Fruit fly (Drosophila melanogaster) whole organism, embryonic: ENCODE results near the gene CG34290.

Experiments
- BtbVII ChIP-seq: fragments of 200-800 bp; sonication (Bioruptor generic); optimal IDR thresholded peaks from 3 replicates; lab custom pipeline; 2017; ENCODE audit warnings: missing biosample characterization, mild to moderate bottlenecking, missing genetic modification characterization
- CG11696 ChIP-seq: fragments of 200-800 bp; sonication (Bioruptor generic); IDR thresholded peaks from 2 replicates; pipeline ENCODE4 v1.3.6; 2022; ENCODE audit warnings: missing biosample characterization, missing genetic modification characterization
- CG12071 ChIP-seq: fragments of 200-800 bp; sonication (Bioruptor generic); optimal IDR thresholded peaks from 3 replicates; lab custom pipeline; 2018; ENCODE audit warnings: missing biosample characterization, mild to moderate bottlenecking, missing genetic modification characterization
- CG12236 ChIP-seq: fragments of 200-800 bp; sonication (Bioruptor generic); optimal IDR thresholded peaks from 2 replicates; lab custom pipeline; 2016; ENCODE audit warnings: missing biosample characterization, missing genetic modification characterization
- CG13624 ChIP-seq: fragments of 200-800 bp; sonication (Bioruptor generic); optimal IDR thresholded peaks from 2 replicates; lab custom pipeline; 2016; ENCODE audit warnings: missing biosample characterization, missing genetic modification characterization
- CG14710 ChIP-seq: fragments of 200-800 bp; sonication (Bioruptor generic); optimal IDR thresholded peaks from 3 replicates; lab custom pipeline; 2019; ENCODE audit warnings: missing biosample characterization, mild to moderate bottlenecking, missing genetic modification characterization, moderate library complexity
- CG17568 ChIP-seq: fragments of 200-800 bp; sonication (Bioruptor generic); optimal IDR thresholded peaks from 2 replicates; lab custom pipeline; 2018; ENCODE audit warnings: missing biosample characterization, mild to moderate bottlenecking, missing genetic modification characterization, moderate library complexity
- CG2116 ChIP-seq: fragments of 200-800 bp; sonication (Bioruptor generic); optimal IDR thresholded peaks from 3 replicates; lab custom pipeline; 2018; ENCODE audit warnings: missing biosample characterization, mild to moderate bottlenecking, missing genetic modification characterization
- CG2129 ChIP-seq: fragments of 200-800 bp; sonication (Bioruptor generic); IDR thresholded peaks from 2 replicates; pipeline ENCODE4 v1.3.6; 2022; ENCODE audit warnings: missing biosample characterization, missing genetic modification characterization; ENCODE audit not compliant: partially characterized antibody
- CG2678 ChIP-seq: fragments of 200-800 bp; sonication (Bioruptor generic); optimal IDR thresholded peaks from 3 replicates; lab custom pipeline; 2019; ENCODE audit warnings: missing biosample characterization, mild to moderate bottlenecking, missing genetic modification characterization, moderate library complexity
- CG3065 ChIP-seq: fragments of 200-800 bp; sonication (Bioruptor generic); optimal IDR thresholded peaks from 2 replicates; lab custom pipeline; 2016; ENCODE audit warnings: missing biosample characterization, missing genetic modification characterization
- CG31441 ChIP-seq: fragments of 200-800 bp; sonication (Bioruptor generic); IDR thresholded peaks from 2 replicates; pipeline ENCODE4 v1.3.6; 2022; ENCODE audit warnings: missing biosample characterization, missing genetic modification characterization
- CG42726 ChIP-seq: fragments of 200-800 bp; sonication (Bioruptor generic); IDR thresholded peaks from 2 replicates; pipeline ENCODE4 v1.3.6; 2022; ENCODE audit warnings: missing biosample characterization, missing genetic modification characterization; ENCODE audit not compliant: partially characterized antibody
- CG5180 ChIP-seq: fragments of 200-800 bp; sonication (Bioruptor generic); optimal IDR thresholded peaks from 3 replicates; lab custom pipeline; 2017; ENCODE audit warnings: missing biosample characterization, missing genetic modification characterization, mild to moderate bottlenecking, moderate library complexity, missing genetic modification reagents
- CG5245 ChIP-seq: fragments of 200-800 bp; sonication (Bioruptor generic); optimal IDR thresholded peaks from 3 replicates; lab custom pipeline; 2016; ENCODE audit warnings: missing biosample characterization, missing genetic modification characterization
- CG7786 ChIP-seq: fragments of 200-800 bp; sonication (Bioruptor generic); optimal IDR thresholded peaks from 2 replicates; lab custom pipeline; 2016; ENCODE audit warnings: missing biosample characterization, missing genetic modification characterization
- CG9817 ChIP-seq: fragments of 200-800 bp; sonication (Bioruptor generic); optimal IDR thresholded peaks from 2 replicates; lab custom pipeline; 2018; ENCODE audit warnings: missing biosample characterization, mild to moderate bottlenecking, missing genetic modification characterization, moderate library complexity
- CoRest ChIP-seq: fragments of 200-800 bp; sonication (Bioruptor generic); optimal IDR thresholded peaks from 3 replicates; lab custom pipeline; 2018; ENCODE audit warnings: missing biosample characterization, mild to moderate bottlenecking, missing genetic modification characterization, moderate library complexity
- D19B ChIP-seq: fragments of 200-800 bp; sonication (Bioruptor generic); optimal IDR thresholded peaks from 2 replicates; lab custom pipeline; 2017; ENCODE audit warnings: missing biosample characterization, mild to moderate bottlenecking, missing genetic modification characterization
- Dref ChIP-seq: fragments of 200-800 bp; sonication (Bioruptor generic); IDR thresholded peaks from 2 replicates; pipeline ENCODE4 v1.3.6; 2022; ENCODE audit warnings: missing biosample characterization, missing genetic modification characterization
- Elba2 ChIP-seq: fragments of 200-800 bp; sonication (Bioruptor generic); optimal IDR thresholded peaks from 3 replicates; lab custom pipeline; 2016; ENCODE audit warnings: missing biosample characterization, missing genetic modification characterization
- Fer3 ChIP-seq: fragments of 200-800 bp; sonication (Bioruptor generic); optimal IDR thresholded peaks from 2 replicates; lab custom pipeline; 2018; ENCODE audit warnings: missing biosample characterization, mild to moderate bottlenecking, missing genetic modification characterization, moderate library complexity
- Hr39 ChIP-seq: fragments of >200 bp; optimal IDR thresholded peaks from 2 replicates; lab custom pipeline; 2017
- Jarid2 ChIP-seq: fragments of 200-800 bp; sonication (Bioruptor generic); optimal IDR thresholded peaks from 3 replicates; lab custom pipeline; 2017; ENCODE audit warnings: mild to moderate bottlenecking, missing biosample characterization, missing genetic modification reagents, missing genetic modification characterization
- NK7.1 ChIP-seq: fragments of 200-800 bp; sonication (Bioruptor generic); optimal IDR thresholded peaks from 3 replicates; lab custom pipeline; 2016; ENCODE audit warnings: missing biosample characterization, missing genetic modification characterization
- Nf-YB ChIP-seq: fragments of 200-800 bp; sonication (Bioruptor generic); optimal IDR thresholded peaks from 3 replicates; lab custom pipeline; 2019; ENCODE audit warnings: missing biosample characterization, mild to moderate bottlenecking, missing genetic modification characterization, moderate library complexity
- Nf-YC ChIP-seq: fragments of 200-800 bp; optimal IDR thresholded peaks from 3 replicates; lab custom pipeline; 2019; ENCODE audit warnings: missing biosample characterization, mild to moderate bottlenecking, missing genetic modification characterization, moderate library complexity
- Ravus ChIP-seq: fragments of 200-800 bp; sonication (Bioruptor generic); IDR thresholded peaks from 2 replicates; pipeline ENCODE4 v1.3.6; 2022; ENCODE audit warnings: missing biosample characterization, missing genetic modification characterization
- cg ChIP-seq: fragments of 200-800 bp; sonication (Bioruptor generic); optimal IDR thresholded peaks from 3 replicates; lab custom pipeline; 2019; ENCODE audit warnings: missing biosample characterization, mild to moderate bottlenecking, missing genetic modification characterization, moderate library complexity
- chif ChIP-seq, 2 experiments: fragments of 200-800 bp; sonication (Bioruptor generic); optimal IDR thresholded peaks; 3 replicates each; lab custom pipeline; 2016; ENCODE audit warnings: missing biosample characterization in 2 of 2, missing genetic modification characterization in 2 of 2
- cwo ChIP-seq: fragments of 200-800 bp; sonication (Bioruptor generic); optimal IDR thresholded peaks from 3 replicates; lab custom pipeline; 2017; ENCODE audit warnings: missing biosample characterization, missing genetic modification characterization, mild to moderate bottlenecking, moderate library complexity, missing genetic modification reagents
- dpn ChIP-seq, 2 experiments: fragments of 200-800 bp; sonication (Bioruptor generic); optimal IDR thresholded peaks; 3 replicates each; lab custom pipeline; 2016; ENCODE audit warnings: missing biosample characterization in 2 of 2, missing genetic modification characterization in 2 of 2
- fd102C ChIP-seq: fragments of 200-800 bp; sonication (Bioruptor generic); optimal IDR thresholded peaks from 2 replicates; lab custom pipeline; 2018; ENCODE audit warnings: missing biosample characterization, mild to moderate bottlenecking, missing genetic modification characterization, moderate library complexity
- gem ChIP-seq: fragments of 200-800 bp; sonication (Bioruptor generic); optimal IDR thresholded peaks from 2 replicates; lab custom pipeline; 2019; ENCODE audit warnings: missing biosample characterization, mild to moderate bottlenecking, missing genetic modification characterization, moderate library complexity
- h ChIP-seq: fragments of >200 bp; optimal IDR thresholded peaks from 2 replicates; lab custom pipeline; 2017
- ind ChIP-seq: fragments of 200-800 bp; sonication (Bioruptor generic); optimal IDR thresholded peaks from 3 replicates; lab custom pipeline; 2016; ENCODE audit warnings: missing biosample characterization, missing genetic modification characterization
- lmd ChIP-seq: fragments of 200-800 bp; sonication (Bioruptor generic); IDR thresholded peaks from 2 replicates; pipeline ENCODE4 v1.3.6; 2022; ENCODE audit warnings: missing biosample characterization, missing genetic modification characterization
- mld ChIP-seq: fragments of 200-800 bp; sonication (Bioruptor generic); IDR thresholded peaks from 3 replicates; pipeline ENCODE4 v1.3.6; 2022; ENCODE audit warnings: missing biosample characterization, missing genetic modification characterization; ENCODE audit not compliant: partially characterized antibody
- odd ChIP-seq: fragments of 200-800 bp; sonication (Bioruptor generic); optimal IDR thresholded peaks from 2 replicates; lab custom pipeline; 2017; ENCODE audit warnings: missing biosample characterization, mild to moderate bottlenecking, missing genetic modification characterization
- p53 ChIP-seq: fragments of 200-800 bp; sonication (Bioruptor generic); optimal IDR thresholded peaks from 2 replicates; lab custom pipeline; 2016; ENCODE audit warnings: missing biosample characterization, missing genetic modification characterization
- rib ChIP-seq: fragments of 200-800 bp; sonication (Bioruptor generic); IDR thresholded peaks from 2 replicates; pipeline ENCODE4 v1.3.6; 2022; ENCODE audit warnings: missing biosample characterization, missing genetic modification characterization
- row ChIP-seq: fragments of 200-800 bp; sonication (Bioruptor generic); IDR thresholded peaks from 3 replicates; pipeline ENCODE4 v1.3.6; 2022; ENCODE audit warnings: missing biosample characterization, missing genetic modification characterization
- scrt ChIP-seq: fragments of 200-800 bp; sonication (Bioruptor generic); optimal IDR thresholded peaks from 2 replicates; lab custom pipeline; 2018; ENCODE audit warnings: missing biosample characterization, mild to moderate bottlenecking, missing genetic modification characterization, moderate library complexity
- shn ChIP-seq: fragments of 200-800 bp; sonication (Bioruptor generic); optimal IDR thresholded peaks from 3 replicates; lab custom pipeline; 2016; ENCODE audit warnings: missing biosample characterization, missing genetic modification characterization
- stc ChIP-seq: fragments of 200-800 bp; sonication (Bioruptor generic); IDR thresholded peaks from 2 replicates; pipeline ENCODE4 v1.3.6; 2022; ENCODE audit warnings: missing biosample characterization, missing genetic modification characterization
- trh ChIP-seq: fragments of 200-800 bp; sonication (Bioruptor generic); optimal IDR thresholded peaks from 2 replicates; lab custom pipeline; 2016; ENCODE audit warnings: missing biosample characterization, missing genetic modification characterization
- zen ChIP-seq: fragments of 200-800 bp; sonication (Bioruptor generic); optimal IDR thresholded peaks from 3 replicates; lab custom pipeline; 2018; ENCODE audit warnings: missing biosample characterization, mild to moderate bottlenecking, missing genetic modification characterization, moderate library complexity

Gene CG34290

DNA sequence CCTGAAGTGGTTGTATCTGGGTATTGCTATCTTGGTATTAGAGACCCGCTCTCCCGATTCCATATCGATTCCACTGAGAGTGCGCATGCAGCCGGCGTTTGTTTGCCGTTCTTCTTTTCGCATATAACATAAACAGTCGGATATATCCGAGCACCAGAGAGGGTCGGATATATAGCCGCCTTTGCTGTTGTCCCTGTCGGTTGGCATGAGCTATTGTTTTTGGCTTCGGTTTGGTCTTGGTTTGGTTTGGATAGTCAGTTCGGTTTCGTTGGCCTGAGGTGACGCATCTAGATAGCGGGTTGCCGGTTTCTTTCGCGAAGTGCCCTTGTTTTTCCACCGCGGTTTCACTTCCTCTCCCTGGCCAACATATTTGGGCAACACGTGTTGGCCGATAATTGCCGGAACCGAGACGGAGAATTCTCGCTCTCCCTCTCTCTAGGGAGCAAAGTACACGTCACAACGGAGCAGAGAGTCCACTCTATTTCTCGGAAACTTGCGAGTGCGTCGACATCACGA, 16.8 kb downstream of the CG34290 start, which contains the start of gene Orct2 (continued):
- TF ChIP-seq NK7.1 (GFP tag; lab: Kevin White, UChicago) (no peak), CG7786 (GFP tag; lab: Kevin White, UChicago) (no peak), cg (GFP tag; lab: Kevin White, UChicago) (peak; percentile 27), Nf-YB (GFP tag; lab: Kevin White, UChicago) (peak; percentile 6), CG2678 (tag; lab: Kevin White, UChicago) (no peak), CG3065 (GFP tag; lab: Kevin White, UChicago) (no peak), h (lab: Kevin White, UChicago) (no peak), stc (GFP tag; lab: Robert Waterston, UW) (0 out of 2 replicates have a peak, but pooled peaks have one; percentile 34), CG31441 (GFP tag; lab: Robert Waterston, UW) (no peak), scrt (GFP tag; lab: Kevin White, UChicago) (peak; percentile 93), CG13624 (GFP tag; lab: Kevin White, UChicago) (peak; percentile 23), CG5180 (GFP tag; lab: Kevin White, UChicago) (peak; percentile 56)

DNA sequence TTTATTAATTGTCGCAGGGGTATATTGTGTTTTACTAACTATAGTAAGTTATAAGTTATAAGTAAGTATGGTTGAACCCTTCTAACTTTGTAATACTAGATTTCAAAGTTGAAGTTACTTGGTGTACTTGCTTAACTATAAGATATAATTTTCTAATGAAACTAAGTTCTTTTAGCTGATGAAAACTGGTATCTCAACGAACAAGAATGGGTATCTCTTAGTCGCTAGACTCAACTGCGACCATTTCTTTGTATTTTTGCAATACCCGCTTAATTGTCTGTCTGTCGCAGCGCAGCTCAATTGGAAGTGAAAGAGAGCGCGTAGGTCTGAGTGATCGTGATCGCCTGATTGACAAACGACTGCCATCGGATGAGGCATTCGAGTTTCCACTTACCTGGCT, 17.4 kb downstream of the CG34290 start:
- TF ChIP-seq Dref (GFP tag; lab: Robert Waterston, UW), result no peak
- TF ChIP-seq BtbVII, result no peak
- TF ChIP-seq D19B, result peak; percentile 67
- peak; percentile 15 for TF ChIP-seq gem (tag; lab: Kevin White, UChicago)
- peak; percentile 17 for TF ChIP-seq zen (tag; lab: Kevin White, UChicago)
- 0 out of 3 replicates have a peak, but pooled peaks have one; percentile 43 for TF ChIP-seq mld (GFP tag; lab: Robert Waterston, UW)
- peak; percentile 48 for TF ChIP-seq Elba2
- TF ChIP-seq, all 482 proteins: peak for 5

DNA sequence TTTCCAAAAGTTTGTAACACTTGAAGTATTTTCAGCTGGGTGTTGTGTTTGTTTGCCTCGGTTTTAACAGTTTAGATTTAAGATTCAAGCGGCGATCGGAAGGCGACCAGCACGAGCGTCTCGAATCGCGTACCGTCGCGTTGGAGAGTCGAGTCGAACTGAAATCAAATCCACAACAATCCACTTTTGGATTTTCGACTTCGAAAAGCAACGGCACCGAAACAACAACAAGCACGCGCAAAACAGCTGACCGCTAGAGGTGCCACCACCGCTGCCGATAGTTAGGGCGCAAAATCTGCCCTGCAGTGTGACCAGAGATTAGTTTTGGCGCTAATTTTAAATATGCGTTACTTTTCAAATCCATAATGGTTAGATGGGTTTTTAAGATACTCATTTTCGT, 18.5 kb downstream of the CG34290 start, which contains the start of gene jar:
jar (minus strand) TSS at position 163 of the 400 bp plus-strand sequence.
- TF ChIP-seq CG42726 (GFP tag; lab: Robert Waterston, UW), result peak; percentile 92
- TF ChIP-seq row (GFP tag; lab: Robert Waterston, UW), result peak; percentile 59
- TF ChIP-seq CG17568 (GFP tag; lab: Kevin White, UChicago), result no peak
- TF ChIP-seq CG2116 (GFP tag; lab: Kevin White, UChicago), result peak; percentile 83
- no peak; the same call in 1 of the 2 replicates for TF ChIP-seq CG31441 (GFP tag; lab: Robert Waterston, UW)
- TF ChIP-seq p53 (GFP tag; lab: Kevin White, UChicago), result no peak
- TF ChIP-seq chif (GFP tag; optimal IDR thresholded peaks at IDR 0.05; lab: Kevin White, UChicago), result no peak
- TF ChIP-seq CG12071 (GFP tag; lab: Kevin White, UChicago), result peak; percentile 71
- peak; percentile 50 for TF ChIP-seq CoRest (tag; lab: Kevin White, UChicago)
- peak; percentile 1 for TF ChIP-seq Fer3 (tag; lab: Kevin White, UChicago)
- TF ChIP-seq Nf-YC (tag; lab: Kevin White, UChicago), result peak; percentile 53
- TF ChIP-seq CG11696 (GFP tag; lab: Robert Waterston, UW), result peak; percentile 21; the same call in 1 of the 2 replicates
- no peak for TF ChIP-seq cwo (GFP tag; lab: Kevin White, UChicago)
- TF ChIP-seq dpn (GFP tag; optimal IDR thresholded peaks at IDR 0.05; lab: Kevin White, UChicago), result peak in 1 of 2 experiments; percentile 7
- no peak for TF ChIP-seq CG9817 (tag; lab: Kevin White, UChicago)
- TF ChIP-seq CG2129 (GFP tag; lab: Robert Waterston, UW), result peak; percentile 70; the same call in 1 of the 2 replicates
- TF ChIP-seq lmd (GFP tag; lab: Robert Waterston, UW), result 0 out of 2 replicates have a peak, but pooled peaks have one; percentile 9
- TF ChIP-seq fd102C (GFP tag; lab: Kevin White, UChicago), result peak; percentile 21
- no peak for TF ChIP-seq trh (GFP tag; lab: Kevin White, UChicago)
- TF ChIP-seq Ravus, result no peak
- peak; percentile 22 for TF ChIP-seq odd (GFP tag; lab: Kevin White, UChicago)
- peak; percentile 71 for TF ChIP-seq CG14710 (tag; lab: Kevin White, UChicago)
- TF ChIP-seq shn (GFP tag; lab: Kevin White, UChicago), result no peak
- TF ChIP-seq Hr39 (lab: Kevin White, UChicago), result no peak
- TF ChIP-seq CG5245 (GFP tag; lab: Kevin White, UChicago), result no peak
- TF ChIP-seq rib (GFP tag; lab: Robert Waterston, UW), result peak; percentile 65
- TF ChIP-seq ind (GFP tag; lab: Kevin White, UChicago), result no peak
- TF ChIP-seq CG12236 (GFP tag; lab: Kevin White, UChicago), result no peak
- peak; percentile 99 for TF ChIP-seq Jarid2 (GFP tag; lab: Kevin White, UChicago)
